Worm (Caenorhabditis elegans) whole organism, L2 larva: ENCODE measurements around the gene rad-50.

Source experiments
- ama-1 ChIP-seq: fragments of 150-350 bp; optimal IDR thresholded peaks from 2 replicates; lab custom pipeline; 2018; ENCODE audit warnings: inconsistent platforms
- elt-3 ChIP-seq: sonication (generic microtip); optimal IDR thresholded peaks from 2 replicates; lab custom pipeline; 2017; ENCODE audit warnings: missing biosample characterization, missing genetic modification characterization
- nhr-237 ChIP-seq: fragments of 150-350 bp; optimal IDR thresholded peaks from 2 replicates; lab custom pipeline; 2014; ENCODE audit warnings: missing biosample characterization, missing genetic modification characterization
- snpc-4 ChIP-seq: fragments of 150-350 bp; optimal IDR thresholded peaks from 2 replicates; lab custom pipeline; 2014; ENCODE audit warnings: missing biosample characterization, missing genetic modification characterization
- unc-62 ChIP-seq: fragments of 150-350 bp; optimal IDR thresholded peaks from 2 replicates; lab custom pipeline; 2014; ENCODE audit warnings: missing biosample characterization, missing genetic modification reagents, missing genetic modification characterization
- ztf-1 ChIP-seq: fragments of 200-800 bp; sonication (Bioruptor generic); conservative IDR thresholded peaks from 2 replicates; pipeline ENCODE4 v1.3.6; 2022; ENCODE audit warnings: missing genetic modification characterization, missing compliant biosample characterization
- ztf-11 ChIP-seq: sonication (generic microtip); optimal IDR thresholded peaks from 2 replicates; lab custom pipeline; 2017; ENCODE audit warnings: missing biosample characterization, missing genetic modification characterization

DNA sequence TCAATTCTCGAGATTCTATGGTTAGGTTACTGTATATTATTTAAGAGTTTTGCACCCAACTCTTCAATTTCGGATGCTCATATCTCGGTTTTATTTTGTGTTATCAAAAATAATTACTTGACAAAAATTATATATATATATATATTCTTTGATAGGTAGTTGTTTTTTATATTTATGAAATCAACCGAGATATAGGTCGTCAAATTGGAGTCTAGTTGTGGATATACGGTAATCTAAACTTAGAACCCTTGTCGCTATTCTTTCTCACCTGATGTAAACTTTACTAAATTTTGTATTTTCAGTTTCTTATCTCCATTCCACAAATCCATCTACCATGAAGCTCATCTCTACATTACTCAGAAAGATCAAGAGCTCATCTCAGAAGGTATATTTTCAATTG is 37.7 kb downstream of the rad-50 start, which contains the start of gene F55C5.10:
- no peak for TF ChIP-seq unc-62 (GFP tag; lab: Kevin White, UChicago)
- no peak for TF ChIP-seq elt-3 (tag; lab: Kevin White, UChicago)
- TF ChIP-seq ztf-1, result no peak
- no peak for TF ChIP-seq ztf-11 (tag; lab: Kevin White, UChicago)
- no peak for TF ChIP-seq snpc-4 (tag; lab: Kevin White, UChicago)
- TF ChIP-seq nhr-237 (tag; lab: Kevin White, UChicago), result no peak
- no peak for TF ChIP-seq ama-1 (lab: Kevin White, UChicago)
